Worm (Caenorhabditis elegans): ENCODE measurements around the gene tax-4.

Gene tax-4

ce11 chrIII:9185722-9186121 is 4.4 kb downstream of the tax-4 start, which contains the start of gene ZC84.7:
Gene ZC84.7 (plus strand): TSS chrIII:9186022.
- no peak for TF ChIP-seq unc-62 (GFP tag; optimal IDR thresholded peaks at IDR 0.05)

ce11 chrIII:9191091-9191490 is 9.7 kb downstream of the tax-4 start, which contains the start of gene cls-3:
Gene cls-3 (minus strand): TSS chrIII:9191109.
- no peak for TF ChIP-seq unc-62 (GFP tag; optimal IDR thresholded peaks at IDR 0.05)

- no peak for TF ChIP-seq unc-62 (GFP tag; optimal IDR thresholded peaks at IDR 0.05)
These were observed 18.3 kb downstream of the tax-4 start, which contains the start of gene ZC84.6 for ce11 chrIII:9199605-9200004. Gene ZC84.6 (minus strand): TSS chrIII:9199705.

ce11 chrIII:9201977-9202376 is 20.6 kb downstream of the tax-4 start:
- no peak for TF ChIP-seq unc-62 (GFP tag; optimal IDR thresholded peaks at IDR 0.05)

ce11 chrIII:9206185-9206584 is 24.8 kb downstream of the tax-4 start, which contains the start of gene ZC84.1:
Gene ZC84.1 (minus strand): TSS chrIII:9206285.
- no peak for TF ChIP-seq unc-62 (GFP tag; optimal IDR thresholded peaks at IDR 0.05)

ce11 chrIII:9215367-9215766 is 34.0 kb downstream of the tax-4 start, which contains the start of gene npr-29:
Gene npr-29 (minus strand): TSS chrIII:9215467.
- no peak for TF ChIP-seq unc-62 (GFP tag; optimal IDR thresholded peaks at IDR 0.05)

DNA sequence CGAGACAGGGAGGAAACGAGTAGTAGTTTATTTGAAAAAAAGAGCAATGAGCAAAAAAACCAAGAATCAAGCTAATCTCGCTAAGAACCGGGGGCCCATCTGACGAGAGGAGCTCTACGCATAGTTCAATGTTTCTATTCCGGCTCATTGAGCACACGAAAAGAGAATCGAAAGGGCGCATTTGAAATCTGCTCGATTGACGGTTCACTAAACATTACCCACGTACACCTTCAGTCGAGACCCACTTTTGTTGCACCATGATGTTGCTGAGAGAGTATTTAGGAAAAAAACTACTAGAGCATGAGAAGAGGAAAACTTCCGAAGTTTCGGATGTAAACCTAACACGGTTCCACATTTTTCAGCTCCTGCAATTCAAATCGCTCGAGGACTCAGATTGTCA is 43.6 kb downstream of the tax-4 start:
- TF ChIP-seq unc-62 (GFP tag; optimal IDR thresholded peaks at IDR 0.05): no peak

DNA sequence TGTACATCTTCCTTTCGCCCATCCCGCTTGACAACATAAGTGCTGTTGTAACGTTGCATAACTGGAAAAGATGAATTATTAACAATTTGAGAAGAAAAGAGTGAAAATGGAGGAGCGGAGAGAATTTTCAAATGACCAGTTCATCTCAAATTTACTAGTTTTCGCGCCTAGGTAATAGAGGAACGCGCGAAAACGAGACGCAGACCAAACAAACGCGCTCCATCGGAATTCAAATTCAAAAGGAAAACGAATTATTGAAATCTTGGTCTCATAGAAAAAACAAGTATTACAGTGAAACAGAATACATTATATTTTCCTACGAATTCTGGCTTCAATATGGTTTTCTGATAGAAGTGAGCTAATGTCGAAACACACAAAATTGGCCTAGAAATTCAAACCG is 46.8 kb downstream of the tax-4 start:
- no peak for TF ChIP-seq unc-62 (GFP tag; optimal IDR thresholded peaks at IDR 0.05)

ce11 chrIII:9228722-9229121 is 47.4 kb downstream of the tax-4 start, which contains the start of gene rnr-1:
Gene rnr-1 (minus strand): TSS chrIII:9228798.
- no peak for TF ChIP-seq unc-62 (GFP tag; optimal IDR thresholded peaks at IDR 0.05)

DNA sequence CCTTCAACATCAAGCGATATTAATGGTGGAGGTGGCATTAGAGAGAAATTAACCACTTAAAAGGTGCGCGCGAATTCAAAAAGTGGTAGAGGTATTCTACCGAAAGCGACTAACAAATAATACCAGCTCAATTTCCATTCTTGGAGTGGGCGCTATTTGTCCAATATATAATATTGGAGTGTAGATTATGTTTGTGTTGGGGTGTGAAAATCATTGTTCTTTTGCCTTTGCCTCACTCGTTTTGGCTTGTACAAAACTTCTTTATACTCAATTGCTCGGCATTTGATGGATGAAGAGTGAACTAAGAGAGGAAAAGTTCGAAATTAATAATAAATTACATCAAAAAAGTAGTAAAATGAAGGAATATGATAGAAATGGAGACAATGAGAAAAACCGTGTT is 49.8 kb downstream of the tax-4 start, which contains the start of gene T23G5.3:
T23G5.3 (minus strand) TSS at position 101 of the 400 bp plus-strand sequence.
- TF ChIP-seq unc-62 (GFP tag; optimal IDR thresholded peaks at IDR 0.05): no peak

Measured in whole organism, dauer.